Fruit fly (Drosophila melanogaster) whole organism, embryonic: Measurements from ENCODE around the gene CG7707.

Experiments used
- Antp ChIP-seq: fragments of 200-800 bp; sonication (Bioruptor generic); optimal IDR thresholded peaks from 3 replicates; lab custom pipeline; 2016; ENCODE audit warnings: missing biosample characterization, missing genetic modification characterization
- CG10654 ChIP-seq: fragments of 200-800 bp; sonication (Bioruptor generic); optimal IDR thresholded peaks from 2 replicates; lab custom pipeline; 2016; ENCODE audit warnings: missing biosample characterization, missing genetic modification characterization
- CG13894 ChIP-seq: fragments of 200-800 bp; sonication (Bioruptor generic); optimal IDR thresholded peaks from 3 replicates; lab custom pipeline; 2018; ENCODE audit warnings: missing biosample characterization, mild to moderate bottlenecking, missing genetic modification characterization, moderate library complexity
- CG1529 ChIP-seq: fragments of 200-800 bp; sonication (Bioruptor generic); optimal IDR thresholded peaks from 3 replicates; lab custom pipeline; 2018; ENCODE audit warnings: missing biosample characterization, missing genetic modification characterization
- CG15601 ChIP-seq: fragments of 200-800 bp; sonication (Bioruptor generic); optimal IDR thresholded peaks from 3 replicates; lab custom pipeline; 2019; ENCODE audit warnings: missing biosample characterization, mild to moderate bottlenecking, missing genetic modification characterization, moderate library complexity
- CG3838 ChIP-seq: fragments of 200-800 bp; sonication (Bioruptor generic); optimal IDR thresholded peaks from 3 replicates; lab custom pipeline; 2016; ENCODE audit warnings: missing biosample characterization, missing genetic modification characterization
- CG4282 ChIP-seq: fragments of 200-800 bp; sonication (Bioruptor generic); optimal IDR thresholded peaks from 2 replicates; lab custom pipeline; 2016; ENCODE audit warnings: missing biosample characterization, missing genetic modification characterization
- CG4424 ChIP-seq: fragments of 200-800 bp; sonication (Bioruptor generic); optimal IDR thresholded peaks from 3 replicates; lab custom pipeline; 2016; ENCODE audit warnings: missing biosample characterization, missing genetic modification characterization
- CG7963 ChIP-seq: fragments of 200-800 bp; sonication (Bioruptor generic); IDR thresholded peaks from 3 replicates; pipeline ENCODE4 v1.3.6; 2022; ENCODE audit warnings: missing biosample characterization, missing genetic modification characterization; ENCODE audit not compliant: partially characterized antibody
- ERR ChIP-seq: fragments of 200-800 bp; sonication (Bioruptor generic); optimal IDR thresholded peaks from 2 replicates; lab custom pipeline; 2016; ENCODE audit warnings: missing biosample characterization, missing genetic modification characterization
- ato ChIP-seq: fragments of 200-800 bp; sonication (Bioruptor generic); IDR thresholded peaks from 2 replicates; pipeline ENCODE4 v1.3.6; 2022; ENCODE audit warnings: missing biosample characterization, missing genetic modification characterization; ENCODE audit not compliant: partially characterized antibody
- disco-r ChIP-seq: fragments of 200-800 bp; sonication (Bioruptor generic); optimal IDR thresholded peaks from 2 replicates; lab custom pipeline; 2016; ENCODE audit warnings: missing biosample characterization, missing genetic modification characterization
- zfh2 ChIP-seq: fragments of 200-800 bp; sonication (Bioruptor generic); optimal IDR thresholded peaks from 2 replicates; lab custom pipeline; 2016; ENCODE audit warnings: missing biosample characterization, missing genetic modification characterization

DNA sequence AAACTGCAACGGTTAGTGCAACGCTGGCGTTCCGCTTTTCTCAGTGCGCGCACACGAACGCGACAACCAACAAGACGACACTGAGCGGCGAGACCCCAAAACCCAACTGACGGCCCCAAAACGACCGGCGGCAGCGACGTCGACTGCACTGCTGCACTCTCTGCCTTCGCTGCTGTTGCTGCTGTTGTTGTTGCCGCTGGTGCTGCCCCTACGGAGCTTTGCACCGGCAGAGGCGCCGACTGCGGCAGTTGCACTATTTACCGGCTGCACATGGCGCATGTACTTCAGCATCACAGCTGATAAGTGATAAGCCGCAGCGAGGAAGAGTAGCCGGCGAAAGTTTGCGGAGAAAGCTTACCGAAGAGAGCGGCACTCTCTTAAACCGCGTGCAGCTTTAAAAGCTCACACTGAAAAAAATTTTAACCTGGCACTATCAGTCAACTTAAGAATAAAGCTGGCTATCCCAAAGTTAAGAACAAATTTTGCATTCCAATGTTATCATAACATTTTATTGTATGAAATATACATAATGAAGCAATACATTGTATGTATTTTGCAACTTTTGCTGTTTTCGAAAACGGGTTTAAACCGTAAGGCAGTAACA, 5.0 kb upstream of the CG7707 start, which contains the start of gene Rbp6:
- no peak for TF ChIP-seq ato (GFP tag; lab: Robert Waterston, UW)
- no peak for TF ChIP-seq zfh2 (GFP tag; lab: Kevin White, UChicago)
- TF ChIP-seq CG15601 (tag; lab: Kevin White, UChicago), result no peak
- no peak for TF ChIP-seq disco-r
- no peak for TF ChIP-seq CG4424 (GFP tag; lab: Kevin White, UChicago)
- no peak for TF ChIP-seq CG3838 (GFP tag; lab: Kevin White, UChicago)
- TF ChIP-seq CG7963, result no peak
- TF ChIP-seq CG1529 (GFP tag; lab: Kevin White, UChicago), result no peak
- no peak for TF ChIP-seq CG10654
- TF ChIP-seq Antp (GFP tag; lab: Kevin White, UChicago), result no peak
- TF ChIP-seq ERR (GFP tag; lab: Kevin White, UChicago), result no peak
- no peak for TF ChIP-seq CG13894 (tag; lab: Kevin White, UChicago)
- TF ChIP-seq CG4282, result no peak
